Worm (Caenorhabditis elegans): ENCODE results near the gene srz-15.

- no peak for TF ChIP-seq dao-5 (tag; optimal IDR thresholded peaks at IDR 0.05)
- TF ChIP-seq W03F9.2 (tag; optimal IDR thresholded peaks at IDR 0.05): no peak
- TF ChIP-seq him-1 (tag; optimal IDR thresholded peaks at IDR 0.05): no peak
These were observed 25.7 kb downstream of the srz-15 start, which contains the start of gene dod-24 for ce11 chrIV:12941254-12941653.
